Worm (Caenorhabditis elegans) whole organism, early embryonic: ENCODE measurements around the gene B0454.26.

Experiments
- aly-1 ChIP-seq: sonication (generic microtip); optimal IDR thresholded peaks from 2 replicates; lab custom pipeline; 2016; ENCODE audit warnings: missing genetic modification characterization, missing compliant biosample characterization
- ama-1 ChIP-seq: fragments of 150-350 bp; optimal IDR thresholded peaks from 2 replicates; lab custom pipeline; 2014
- flt-1 ChIP-seq: fragments of 200-800 bp; sonication (Bioruptor generic); IDR thresholded peaks from 2 replicates; pipeline ENCODE4 v1.3.6; 2022; ENCODE audit warnings: missing genetic modification characterization, missing compliant biosample characterization

- TF ChIP-seq ama-1 (lab: Kevin White, UChicago) (no peak), aly-1 (tag; lab: Kevin White, UChicago) (no peak), flt-1 (GFP tag; lab: Robert Waterston, UW) (no peak)
Observed at ce11 chrII:3012133-3012532, 26.2 kb downstream of the B0454.26 start, which contains the start of gene C41H7.9.
